Worm (Caenorhabditis elegans) whole organism, L3 larva: Measurements from ENCODE around the gene T09A5.14.

Source experiments
- aly-2 ChIP-seq: fragments of 150-350 bp; optimal IDR thresholded peaks from 2 replicates; lab custom pipeline; 2014; ENCODE audit warnings: missing biosample characterization, missing genetic modification characterization
- ama-1 ChIP-seq: fragments of 150-350 bp; optimal IDR thresholded peaks from 2 replicates; lab custom pipeline; 2018
- ceh-28 ChIP-seq: fragments of 150-350 bp; optimal IDR thresholded peaks from 2 replicates; lab custom pipeline; 2014; ENCODE audit warnings: missing biosample characterization, missing genetic modification reagents, missing genetic modification characterization
- elt-2 ChIP-seq: sonication (generic microtip); optimal IDR thresholded peaks from 2 replicates; lab custom pipeline; 2016; ENCODE audit warnings: missing genetic modification reagents, mild to moderate bottlenecking, missing genetic modification characterization, missing compliant biosample characterization
- mdl-1 ChIP-seq: fragments of 150-350 bp; optimal IDR thresholded peaks from 2 replicates; lab custom pipeline; 2014; ENCODE audit warnings: missing biosample characterization, missing genetic modification characterization
- nhr-25 ChIP-seq: sonication (generic microtip); optimal IDR thresholded peaks from 2 replicates; lab custom pipeline; 2017; ENCODE audit warnings: missing biosample characterization, missing genetic modification characterization
- nhr-28 ChIP-seq: fragments of 150-350 bp; optimal IDR thresholded peaks from 2 replicates; lab custom pipeline; 2014; ENCODE audit warnings: missing biosample characterization, missing genetic modification characterization
- pha-4 ChIP-seq: fragments of 150-350 bp; optimal IDR thresholded peaks from 2 replicates; lab custom pipeline; 2014; ENCODE audit warnings: missing biosample characterization, missing genetic modification reagents, missing genetic modification characterization
- snpc-4 ChIP-seq: fragments of 150-350 bp; optimal IDR thresholded peaks from 2 replicates; lab custom pipeline; 2014; ENCODE audit warnings: missing biosample characterization, missing genetic modification characterization
- tbx-2 ChIP-seq: sonication (generic microtip); optimal IDR thresholded peaks from 2 replicates; lab custom pipeline; 2016; ENCODE audit warnings: mild to moderate bottlenecking, missing genetic modification characterization, missing compliant biosample characterization
- unc-62 ChIP-seq: fragments of 150-350 bp; sonication (generic microtip); optimal IDR thresholded peaks from 4 replicates; lab custom pipeline; 2014; ENCODE audit warnings: missing biosample characterization, missing genetic modification reagents, missing genetic modification characterization
- zag-1 ChIP-seq: fragments of 150-350 bp; optimal IDR thresholded peaks from 2 replicates; lab custom pipeline; 2014; ENCODE audit warnings: missing biosample characterization, missing genetic modification characterization

DNA sequence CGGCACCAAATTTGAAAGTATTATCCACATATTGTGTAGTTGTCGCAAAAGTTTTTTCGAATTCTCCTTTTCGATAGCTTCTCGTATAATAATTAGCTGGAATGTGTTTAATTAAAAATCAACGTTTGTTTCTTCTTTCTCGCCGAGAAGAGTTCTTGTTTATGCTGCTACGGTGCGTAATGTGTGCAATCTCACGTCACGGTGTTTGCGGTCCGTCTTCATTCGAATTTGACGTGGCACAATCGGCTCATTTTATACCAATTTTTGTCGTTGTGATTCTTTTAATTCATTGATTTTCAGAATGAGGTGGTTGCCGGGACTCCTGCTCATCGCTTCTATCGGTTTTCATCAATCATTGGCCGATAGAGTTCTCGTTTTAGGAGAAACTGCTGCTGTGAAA is 32.1 kb downstream of the T09A5.14 start, which contains the start of gene ostb-1:
- no peak for TF ChIP-seq nhr-28 (tag; lab: Kevin White, UChicago)
- TF ChIP-seq tbx-2 (tag; lab: Kevin White, UChicago), result no peak
- TF ChIP-seq zag-1 (tag; lab: Kevin White, UChicago), result no peak
- TF ChIP-seq nhr-25 (tag; lab: Kevin White, UChicago), result no peak
- no peak for TF ChIP-seq ceh-28 (tag; lab: Kevin White, UChicago)
- no peak for TF ChIP-seq unc-62 (GFP tag; lab: Kevin White, UChicago)
- no peak for TF ChIP-seq aly-2 (tag; lab: Kevin White, UChicago)
- no peak for TF ChIP-seq ama-1 (lab: Kevin White, UChicago)
- TF ChIP-seq elt-2 (tag; lab: Kevin White, UChicago), result no peak
- TF ChIP-seq pha-4, result peak; percentile 56
- no peak for TF ChIP-seq mdl-1 (tag; lab: Kevin White, UChicago)
- TF ChIP-seq snpc-4, result no peak
